Fruit fly (Drosophila melanogaster): ENCODE data around the gene CG9948.

Gene CG9948

dm6 chr3L:6977391-6977790, 21.6 kb downstream of the CG9948 start (continued):
- TF ChIP-seq OdsH (GFP tag; optimal IDR thresholded peaks at IDR 0.05): peak; percentile 77

dm6 chr3L:6978030-6978683, 22.4 kb downstream of the CG9948 start:
- TF ChIP-seq Hr78 (GFP tag; optimal IDR thresholded peaks at IDR 0.05) (no peak), N (GFP tag; optimal IDR thresholded peaks at IDR 0.05) (no peak), brk (GFP tag; optimal IDR thresholded peaks at IDR 0.05) (no peak), psq (GFP tag; optimal IDR thresholded peaks at IDR 0.05) (no peak), usp (GFP tag; optimal IDR thresholded peaks at IDR 0.05) (no peak), Abd-B (GFP tag; optimal IDR thresholded peaks at IDR 0.05) (no peak), lola (GFP tag; optimal IDR thresholded peaks at IDR 0.05) (no peak), dsf (GFP tag; optimal IDR thresholded peaks at IDR 0.05; ENCODE audit: borderline replicate concordance) (no peak)

dm6 chr3L:6978757-6979386, 23.1 kb downstream of the CG9948 start:
- TF ChIP-seq sv (GFP tag; optimal IDR thresholded peaks at IDR 0.05) (no peak), Vsx2 (GFP tag; optimal IDR thresholded peaks at IDR 0.05; ENCODE audit: partially characterized antibody) (no peak), h (GFP tag; optimal IDR thresholded peaks at IDR 0.05) (no peak)

dm6 chr3L:6979387-6980249, 23.8 kb downstream of the CG9948 start, which contains the start of gene Galphai:
Gene Galphai (minus strand): TSS chr3L:6980044.
- TF ChIP-seq br (GFP tag; optimal IDR thresholded peaks at IDR 0.05): no peak
- TF ChIP-seq Hnf4 (GFP tag; optimal IDR thresholded peaks at IDR 0.05): peak; percentile 22
- peak; percentile 21 for TF ChIP-seq HLH106 (tag; optimal IDR thresholded peaks at IDR 0.05)
- TF ChIP-seq foxo (GFP tag; optimal IDR thresholded peaks at IDR 0.05): peak in 1 of 2 experiments; percentile 16
- TF ChIP-seq Jra (GFP tag; optimal IDR thresholded peaks at IDR 0.05): peak; percentile 26
- TF ChIP-seq Vsx2 (GFP tag; optimal IDR thresholded peaks at IDR 0.05; ENCODE audit: partially characterized antibody): no peak
- TF ChIP-seq dsf (GFP tag; optimal IDR thresholded peaks at IDR 0.05; ENCODE audit: borderline replicate concordance): no peak
- peak; percentile 19 for TF ChIP-seq rgr (GFP tag; optimal IDR thresholded peaks at IDR 0.05)
- TF ChIP-seq Hr78 (GFP tag; optimal IDR thresholded peaks at IDR 0.05): no peak
- no peak for TF ChIP-seq OdsH (GFP tag; optimal IDR thresholded peaks at IDR 0.05)
- TF ChIP-seq sage (GFP tag; optimal IDR thresholded peaks at IDR 0.05): no peak
- TF ChIP-seq Sp1 (GFP tag; optimal IDR thresholded peaks at IDR 0.05): peak; percentile 44
- TF ChIP-seq lola (GFP tag; optimal IDR thresholded peaks at IDR 0.05): no peak
- no peak for TF ChIP-seq Dif (GFP tag; optimal IDR thresholded peaks at IDR 0.05; ENCODE audit: partially characterized antibody)
- TF ChIP-seq ey (GFP tag; optimal IDR thresholded peaks at IDR 0.05): no peak
- TF ChIP-seq Mio (GFP tag; optimal IDR thresholded peaks at IDR 0.05): no peak
- no peak for TF ChIP-seq CrebA (GFP tag; optimal IDR thresholded peaks at IDR 0.05; ENCODE audit: borderline replicate concordance)
- TF ChIP-seq Hr83 (GFP tag; optimal IDR thresholded peaks at IDR 0.05; ENCODE audit: poor library complexity, severe bottlenecking): no peak
- no peak for TF ChIP-seq brk (GFP tag; optimal IDR thresholded peaks at IDR 0.05)
- no peak for TF ChIP-seq woc (GFP tag; optimal IDR thresholded peaks at IDR 0.05)
- TF ChIP-seq dl (GFP tag; optimal IDR thresholded peaks at IDR 0.05; ENCODE audit: insufficient read depth in 1 of 2, partially characterized antibody in 2 of 2): peak in 1 of 2 experiments; percentile 17
- TF ChIP-seq h (GFP tag; optimal IDR thresholded peaks at IDR 0.05): peak; percentile 11
- peak; percentile 6 for TF ChIP-seq Myc (optimal IDR thresholded peaks at IDR 0.05)
- TF ChIP-seq usp (GFP tag; optimal IDR thresholded peaks at IDR 0.05): no peak
- peak; percentile 18 for TF ChIP-seq fru (GFP tag; optimal IDR thresholded peaks at IDR 0.05)
- no peak for TF ChIP-seq Rel (GFP tag; optimal IDR thresholded peaks at IDR 0.05)
- TF ChIP-seq Rel (tag; optimal IDR thresholded peaks at IDR 0.05): peak; percentile 95
- TF ChIP-seq Dfd (GFP tag; optimal IDR thresholded peaks at IDR 0.05): no peak
- no peak for TF ChIP-seq CG9705 (GFP tag; optimal IDR thresholded peaks at IDR 0.05)
- peak; percentile 40 for TF ChIP-seq jim (GFP tag; optimal IDR thresholded peaks at IDR 0.05)
- TF ChIP-seq tai (GFP tag; optimal IDR thresholded peaks at IDR 0.05): no peak
- TF ChIP-seq pan (optimal IDR thresholded peaks at IDR 0.05): no peak
- no peak for TF ChIP-seq sv (GFP tag; optimal IDR thresholded peaks at IDR 0.05)
- no peak for TF ChIP-seq Abd-B (GFP tag; optimal IDR thresholded peaks at IDR 0.05)
- no peak for TF ChIP-seq psq (GFP tag; optimal IDR thresholded peaks at IDR 0.05)
- TF ChIP-seq GATAd (GFP tag; optimal IDR thresholded peaks at IDR 0.05): no peak
- no peak for TF ChIP-seq N (GFP tag; optimal IDR thresholded peaks at IDR 0.05)
- TF ChIP-seq CG32264 (GFP tag; optimal IDR thresholded peaks at IDR 0.05): no peak
- no peak for TF ChIP-seq dmrt93B (GFP tag; optimal IDR thresholded peaks at IDR 0.05)

Measured in whole organism, wandering third instar larva.